Worm (Caenorhabditis elegans): Measurements from ENCODE around the gene F35C8.5.
A peak's percentile ranks its signal among the peaks of the same experiment; 100 is the strongest.

The F35C8.5 gene

ce11 chrX:5407271-5407670, 41.7 kb downstream of the F35C8.5 start:
- TF ChIP-seq fos-1 (tag; optimal IDR thresholded peaks at IDR 0.05) (peak; percentile 8), mbf-1 (tag; optimal IDR thresholded peaks at IDR 0.05) (no peak), elt-1 (tag; optimal IDR thresholded peaks at IDR 0.05) (no peak), crh-2 (tag; optimal IDR thresholded peaks at IDR 0.05) (no peak), peb-1 (tag; optimal IDR thresholded peaks at IDR 0.05) (no peak), nhr-129 (tag; optimal IDR thresholded peaks at IDR 0.05) (peak; percentile 42)

- TF ChIP-seq unc-62 (GFP tag; optimal IDR thresholded peaks at IDR 0.05) = no peak
- no peak for TF ChIP-seq unc-55 (GFP tag; optimal IDR thresholded peaks at IDR 0.05)
- no peak for TF ChIP-seq nhr-12 (tag; optimal IDR thresholded peaks at IDR 0.05)
- no peak for TF ChIP-seq F13H6.1 (tag; optimal IDR thresholded peaks at IDR 0.05)
- no peak for TF ChIP-seq zag-1 (tag; optimal IDR thresholded peaks at IDR 0.05)
- no peak for TF ChIP-seq C34F6.9 (tag; optimal IDR thresholded peaks at IDR 0.05)
- no peak for TF ChIP-seq ceh-16 (tag; optimal IDR thresholded peaks at IDR 0.05)
- no peak for TF ChIP-seq fos-1 (tag; optimal IDR thresholded peaks at IDR 0.05)
- no peak for TF ChIP-seq lin-11 (tag; optimal IDR thresholded peaks at IDR 0.05)
- TF ChIP-seq elt-1 (tag; optimal IDR thresholded peaks at IDR 0.05) = no peak
- TF ChIP-seq sma-3 (GFP tag; optimal IDR thresholded peaks at IDR 0.05) = no peak
- TF ChIP-seq elt-3 (tag; optimal IDR thresholded peaks at IDR 0.05) = no peak
- TF ChIP-seq ztf-4 (tag; optimal IDR thresholded peaks at IDR 0.05) = no peak
- TF ChIP-seq mbf-1 (tag; optimal IDR thresholded peaks at IDR 0.05) = no peak
- TF ChIP-seq gmeb-1 (tag; optimal IDR thresholded peaks at IDR 0.05) = no peak
- TF ChIP-seq ztf-11 (tag; optimal IDR thresholded peaks at IDR 0.05) = no peak
- no peak for TF ChIP-seq ztf-1 (GFP tag; conservative IDR thresholded peaks at IDR 0.05)
- no peak for TF ChIP-seq egl-27 (tag; optimal IDR thresholded peaks at IDR 0.05)
- no peak for TF ChIP-seq ama-1 (optimal IDR thresholded peaks at IDR 0.05)
- no peak for TF ChIP-seq nhr-23 (tag; optimal IDR thresholded peaks at IDR 0.05)
Measured at ce11 chrX:5413510-5413909, 47.9 kb downstream of the F35C8.5 start, which contains the start of gene pks-1. Gene pks-1 (plus strand): TSS chrX:5413810.

DNA sequence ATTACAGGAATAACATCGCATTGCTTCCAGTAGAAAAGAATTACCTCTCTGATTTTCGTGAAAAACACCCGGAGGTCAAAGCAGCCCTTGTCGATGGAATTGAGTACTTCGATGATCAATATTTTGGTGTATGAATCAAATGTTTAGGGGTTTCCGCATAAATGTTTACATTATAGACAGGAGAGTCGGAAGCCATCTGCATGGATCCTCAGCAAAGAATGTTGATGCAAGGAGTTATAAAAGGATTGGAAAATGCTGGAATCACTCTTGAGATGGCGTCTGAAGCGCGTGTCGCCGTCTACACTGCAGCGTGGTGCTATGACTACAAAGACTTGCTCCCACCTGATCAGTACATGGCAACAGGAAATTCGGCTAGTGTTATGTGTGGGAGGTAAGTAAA, 48.6 kb downstream of the F35C8.5 start, which contains the start of gene C41A3.2:
TSS of gene C41A3.2 (minus strand) at position 101 of the 400 bp plus-strand sequence.
- no peak for TF ChIP-seq fos-1 (tag; optimal IDR thresholded peaks at IDR 0.05)
- TF ChIP-seq gmeb-1 (tag; optimal IDR thresholded peaks at IDR 0.05) = no peak
- no peak for TF ChIP-seq lin-13 (GFP tag; optimal IDR thresholded peaks at IDR 0.05)
- no peak for TF ChIP-seq crh-2 (tag; optimal IDR thresholded peaks at IDR 0.05)
- TF ChIP-seq unc-39 (tag; optimal IDR thresholded peaks at IDR 0.05) = no peak
- TF ChIP-seq peb-1 (tag; optimal IDR thresholded peaks at IDR 0.05) = no peak
- no peak for TF ChIP-seq sem-4 (tag; optimal IDR thresholded peaks at IDR 0.05)
- TF ChIP-seq nhr-25 (tag; optimal IDR thresholded peaks at IDR 0.05) = no peak
- no peak for TF ChIP-seq sma-3 (GFP tag; optimal IDR thresholded peaks at IDR 0.05)
- no peak for TF ChIP-seq R02D3.7 (tag; optimal IDR thresholded peaks at IDR 0.05)
- no peak for TF ChIP-seq nhr-21 (tag; optimal IDR thresholded peaks at IDR 0.05)
- TF ChIP-seq snpc-4 (tag; optimal IDR thresholded peaks at IDR 0.05) = no peak
- TF ChIP-seq alr-1 (tag; optimal IDR thresholded peaks at IDR 0.05) = no peak
- no peak for TF ChIP-seq F13H6.1 (tag; optimal IDR thresholded peaks at IDR 0.05)
- TF ChIP-seq nhr-12 (tag; optimal IDR thresholded peaks at IDR 0.05) = no peak
- TF ChIP-seq nhr-129 (tag; optimal IDR thresholded peaks at IDR 0.05) = no peak
- no peak for TF ChIP-seq C34F6.9 (tag; optimal IDR thresholded peaks at IDR 0.05)
- TF ChIP-seq nhr-10 (tag; optimal IDR thresholded peaks at IDR 0.05) = no peak
- TF ChIP-seq ztf-4 (tag; optimal IDR thresholded peaks at IDR 0.05) = no peak

Data from whole organism, L2 larva.